Worm (Caenorhabditis elegans) whole organism, dauer: ENCODE measurements around the gene F21H7.5.

ENCODE experiments used
- unc-62 ChIP-seq: sonication (generic microtip); optimal IDR thresholded peaks from 2 replicates; lab custom pipeline; 2017; ENCODE audit warnings: missing biosample characterization, missing genetic modification reagents, missing genetic modification characterization

Gene F21H7.5

ce11 chrV:16237223-16237622, at the start of gene F21H7.5:
TSS of gene F21H7.5 (plus strand) at chrV:16237523.
- no peak for TF ChIP-seq unc-62

- TF ChIP-seq unc-62: no peak
These were observed 46.8 kb upstream of the F21H7.5 start, which contains the start of gene srh-281 for ce11 chrV:16190485-16190884. TSS of gene srh-281 (plus strand) at chrV:16190785.

ce11 chrV:16192114-16192513, 45.2 kb upstream of the F21H7.5 start, which contains the start of gene srh-279:
TSS of gene srh-279 (plus strand) at chrV:16192414.
- no peak for TF ChIP-seq unc-62

- no peak for TF ChIP-seq unc-62
These were observed 42.7 kb upstream of the F21H7.5 start, which contains the start of gene rabr-4 for ce11 chrV:16194639-16195038. TSS of gene rabr-4 (plus strand) at chrV:16194939.

- no peak for TF ChIP-seq unc-62
These were observed 41.9 kb upstream of the F21H7.5 start, which contains the start of gene rabr-3 for ce11 chrV:16195379-16195778. TSS of gene rabr-3 (plus strand) at chrV:16195679.

ce11 chrV:16198016-16198415, 39.3 kb upstream of the F21H7.5 start, which contains the start of gene F11A5.5:
TSS of gene F11A5.5 (plus strand) at chrV:16198316.
- no peak for TF ChIP-seq unc-62

- no peak for TF ChIP-seq unc-62
These were observed 35.6 kb upstream of the F21H7.5 start, which contains the start of gene F11A5.17 for ce11 chrV:16201730-16202129. TSS of gene F11A5.17 (plus strand) at chrV:16202030.

ce11 chrV:16202618-16203017, 34.7 kb upstream of the F21H7.5 start, which contains the start of gene F11A5.18:
TSS of gene F11A5.18 (plus strand) at chrV:16202918.
- no peak for TF ChIP-seq unc-62

ce11 chrV:16204888-16205287, 32.4 kb upstream of the F21H7.5 start, which contains the start of gene irld-26:
TSS of gene irld-26 (plus strand) at chrV:16205188.
- no peak for TF ChIP-seq unc-62

ce11 chrV:16209837-16210236, 27.5 kb upstream of the F21H7.5 start, which contains the start of gene oac-15:
TSS of gene oac-15 (minus strand) at chrV:16209937.
- no peak for TF ChIP-seq unc-62

ce11 chrV:16210257-16211002, 26.9 kb upstream of the F21H7.5 start, which contains the start of gene F11A5.16:
TSS of gene F11A5.16 (plus strand) at chrV:16210952.
- no peak for TF ChIP-seq unc-62

- no peak for TF ChIP-seq unc-62
These were observed 25.6 kb upstream of the F21H7.5 start for ce11 chrV:16211713-16212112.

ce11 chrV:16213323-16213722, 24.0 kb upstream of the F21H7.5 start:
- TF ChIP-seq unc-62: no peak

ce11 chrV:16214505-16214904, 22.8 kb upstream of the F21H7.5 start, which contains the start of gene F11A5.9:
TSS of gene F11A5.9 (plus strand) at chrV:16214890.
- no peak for TF ChIP-seq unc-62

ce11 chrV:16218522-16218921, 18.8 kb upstream of the F21H7.5 start, which contains the start of gene F11A5.15:
TSS of gene F11A5.15 (minus strand) at chrV:16218622.
- TF ChIP-seq unc-62: no peak

- TF ChIP-seq unc-62: no peak
These were observed 18.2 kb upstream of the F21H7.5 start, which contains the start of gene glc-1 for ce11 chrV:16218972-16219757. TSS of gene glc-1 (plus strand) at chrV:16219634.

- no peak for TF ChIP-seq unc-62
These were observed 17.3 kb upstream of the F21H7.5 start for ce11 chrV:16220020-16220419.
